Fruit fly (Drosophila melanogaster): ENCODE measurements around the gene mEFG1.
A peak's percentile ranks its signal among the peaks of the same experiment; 100 is the strongest.

Gene mEFG1

dm6 chr2L:7213532-7213931 lies 9.3 kb downstream of the mEFG1 start:
- TF ChIP-seq svp (GFP tag) = peak; percentile 98
- TF ChIP-seq CG32006 (GFP tag; optimal IDR thresholded peaks at IDR 0.05) = no peak

- TF ChIP-seq Sox15 (GFP tag; optimal IDR thresholded peaks at IDR 0.05) (no peak), topi (GFP tag; optimal IDR thresholded peaks at IDR 0.05) (no peak), Smox (GFP tag; optimal IDR thresholded peaks at IDR 0.05) (no peak), CG6276 (GFP tag; optimal IDR thresholded peaks at IDR 0.05) (peak; percentile 59), CG8319 (GFP tag; optimal IDR thresholded peaks at IDR 0.05) (no peak), CG6792 (GFP tag; optimal IDR thresholded peaks at IDR 0.05) (no peak), CG15336 (GFP tag; IDR thresholded peaks at IDR 0.05) (no peak), CG31627 (GFP tag; optimal IDR thresholded peaks at IDR 0.05) (no peak), CG16779 (tag; optimal IDR thresholded peaks at IDR 0.05) (peak; percentile 43), salr (GFP tag; optimal IDR thresholded peaks at IDR 0.05) (no peak), svp (GFP tag) (peak; percentile 83), Hr4 (GFP tag; optimal IDR thresholded peaks at IDR 0.05) (no peak), CG6854 (GFP tag; optimal IDR thresholded peaks at IDR 0.05) (peak; percentile 6), lz (GFP tag; optimal IDR thresholded peaks at IDR 0.05) (no peak), CG3919 (GFP tag; optimal IDR thresholded peaks at IDR 0.05) (no peak), Eip78C (GFP tag) (peak; percentile 39), fd85E (GFP tag; optimal IDR thresholded peaks at IDR 0.05) (no peak), spab (GFP tag; optimal IDR thresholded peaks at IDR 0.05) (peak; percentile 27), Sox14 (GFP tag; optimal IDR thresholded peaks at IDR 0.05) (no peak), CG8632 (GFP tag; optimal IDR thresholded peaks at IDR 0.05) (no peak), CG8119 (GFP tag; IDR thresholded peaks at IDR 0.05) (no peak), Gug (GFP tag; IDR thresholded peaks at IDR 0.05) (no peak), ss (GFP tag; optimal IDR thresholded peaks at IDR 0.05) (peak; percentile 55 to 70), Eip93F (GFP tag; optimal IDR thresholded peaks at IDR 0.05) (no peak), CG9139 (GFP tag; optimal IDR thresholded peaks at IDR 0.05) (peak; percentile 71), Lpt (GFP tag; optimal IDR thresholded peaks at IDR 0.05) (no peak), Blimp-1 (GFP tag; optimal IDR thresholded peaks at IDR 0.05) (no peak), pdm3 (GFP tag; optimal IDR thresholded peaks at IDR 0.05) (no peak), CG6808 (GFP tag; optimal IDR thresholded peaks at IDR 0.05) (peak; percentile 64)
Observed at dm6 chr2L:7207660-7208059, 15.2 kb downstream of the mEFG1 start.

dm6 chr2L:7204172-7204482 lies 18.8 kb downstream of the mEFG1 start, which contains the start of gene CG4502:
Gene CG4502 (minus strand): TSS chr2L:7204264.
- no peak for TF ChIP-seq CG6854 (GFP tag; optimal IDR thresholded peaks at IDR 0.05)
- TF ChIP-seq vri (GFP tag; optimal IDR thresholded peaks at IDR 0.05) = no peak
- no peak for TF ChIP-seq Lpt (GFP tag; optimal IDR thresholded peaks at IDR 0.05)
- no peak for TF ChIP-seq Hr38 (GFP tag; optimal IDR thresholded peaks at IDR 0.05)
- no peak for TF ChIP-seq Eip93F (GFP tag; optimal IDR thresholded peaks at IDR 0.05)
- TF ChIP-seq Sox102F (GFP tag; optimal IDR thresholded peaks at IDR 0.05) = peak; percentile 56
- no peak for TF ChIP-seq CG32006 (GFP tag; optimal IDR thresholded peaks at IDR 0.05)
- TF ChIP-seq CG1621 (tag; optimal IDR thresholded peaks at IDR 0.05) = no peak
- no peak for TF ChIP-seq CG3032 (tag; optimal IDR thresholded peaks at IDR 0.05)
- TF ChIP-seq Hr4 (GFP tag; optimal IDR thresholded peaks at IDR 0.05) = no peak
- peak; percentile 22 for TF ChIP-seq Met (GFP tag; optimal IDR thresholded peaks at IDR 0.05)
- peak; percentile 46 for TF ChIP-seq Eip75B (GFP tag; optimal IDR thresholded peaks at IDR 0.05)
- no peak for TF ChIP-seq spab (GFP tag; optimal IDR thresholded peaks at IDR 0.05)
- peak; percentile 51 for TF ChIP-seq Sox14 (GFP tag; optimal IDR thresholded peaks at IDR 0.05)
- peak in 1 of 2 experiments; percentile 2 for TF ChIP-seq ss (GFP tag; optimal IDR thresholded peaks at IDR 0.05)
- TF ChIP-seq Hr39 (GFP tag; optimal IDR thresholded peaks at IDR 0.05) = no peak
- no peak for TF ChIP-seq CG16779 (tag; optimal IDR thresholded peaks at IDR 0.05)
- no peak for TF ChIP-seq CG11902 (GFP tag; optimal IDR thresholded peaks at IDR 0.05)
- TF ChIP-seq topi (GFP tag; optimal IDR thresholded peaks at IDR 0.05) = no peak
- no peak for TF ChIP-seq CG8632 (GFP tag; optimal IDR thresholded peaks at IDR 0.05)
- peak; percentile 67 for TF ChIP-seq svp (GFP tag)
- peak; percentile 59 for TF ChIP-seq Eip78C (GFP tag)
- TF ChIP-seq achi (GFP tag; optimal IDR thresholded peaks at IDR 0.05) = no peak
- TF ChIP-seq CG6163 (GFP tag; IDR thresholded peaks at IDR 0.05) = no peak
- no peak for TF ChIP-seq CG15336 (GFP tag; IDR thresholded peaks at IDR 0.05)
- TF ChIP-seq CG11294 (GFP tag; IDR thresholded peaks at IDR 0.05) = no peak
- TF ChIP-seq CG4318 (GFP tag; optimal IDR thresholded peaks at IDR 0.05) = no peak
- no peak for TF ChIP-seq fkh (GFP tag; optimal IDR thresholded peaks at IDR 0.05)
- no peak for TF ChIP-seq CG6792 (GFP tag; optimal IDR thresholded peaks at IDR 0.05)
- TF ChIP-seq acj6 (GFP tag; optimal IDR thresholded peaks at IDR 0.05) = no peak
- TF ChIP-seq CG34406 (GFP tag; optimal IDR thresholded peaks at IDR 0.05) = no peak
- TF ChIP-seq Ets96B (tag; optimal IDR thresholded peaks at IDR 0.05) = no peak
- peak; percentile 17 for TF ChIP-seq cyc (GFP tag; optimal IDR thresholded peaks at IDR 0.05)
- TF ChIP-seq CG9139 (GFP tag; optimal IDR thresholded peaks at IDR 0.05) = no peak
- TF ChIP-seq CG6808 (GFP tag; optimal IDR thresholded peaks at IDR 0.05) = no peak
- TF ChIP-seq CG8319 (GFP tag; optimal IDR thresholded peaks at IDR 0.05) = no peak
